Fruit fly (Drosophila melanogaster) whole organism, prepupa: ENCODE results near the gene Or30a.
A peak's percentile ranks its signal among the peaks of the same experiment; 100 is the strongest.

Experiments
- CG10631 ChIP-seq: fragments of 200-800 bp; sonication (Bioruptor generic); optimal IDR thresholded peaks from 2 replicates; lab custom pipeline; 2016; ENCODE audit warnings: missing biosample characterization, missing genetic modification characterization
- CG10669 ChIP-seq: fragments of 200-800 bp; sonication (Bioruptor generic); optimal IDR thresholded peaks from 3 replicates; lab custom pipeline; 2018; ENCODE audit warnings: missing biosample characterization, mild to moderate bottlenecking, missing genetic modification characterization, moderate library complexity
- CG11762 ChIP-seq: fragments of 200-800 bp; sonication (Bioruptor generic); optimal IDR thresholded peaks from 3 replicates; lab custom pipeline; 2016; ENCODE audit warnings: missing biosample characterization, missing genetic modification characterization; ENCODE audit not compliant: insufficient read depth
- CG15336 ChIP-seq: fragments of 200-800 bp; sonication (Bioruptor generic); IDR thresholded peaks from 2 replicates; pipeline ENCODE4 v1.3.6; 2022; ENCODE audit warnings: missing biosample characterization, missing genetic modification characterization
- CG1621 ChIP-seq: fragments of 200-800 bp; sonication (Bioruptor generic); optimal IDR thresholded peaks from 3 replicates; lab custom pipeline; 2018; ENCODE audit warnings: missing biosample characterization, mild to moderate bottlenecking, missing genetic modification characterization
- CG16779 ChIP-seq: fragments of 200-800 bp; sonication (Bioruptor generic); optimal IDR thresholded peaks from 3 replicates; lab custom pipeline; 2017; ENCODE audit warnings: missing biosample characterization, mild to moderate bottlenecking, missing genetic modification characterization
- CG3032 ChIP-seq: fragments of 200-800 bp; optimal IDR thresholded peaks from 2 replicates; lab custom pipeline; 2019; ENCODE audit warnings: missing biosample characterization, mild to moderate bottlenecking, missing genetic modification characterization, moderate library complexity
- CG32006 ChIP-seq: fragments of 200-800 bp; sonication (Bioruptor generic); optimal IDR thresholded peaks from 3 replicates; lab custom pipeline; 2017; ENCODE audit warnings: missing biosample characterization, mild to moderate bottlenecking, missing genetic modification characterization
- CG3919 ChIP-seq: fragments of 200-800 bp; sonication (Bioruptor generic); optimal IDR thresholded peaks from 3 replicates; lab custom pipeline; 2016; ENCODE audit warnings: missing biosample characterization, missing genetic modification characterization
- CG4318 ChIP-seq: fragments of 200-800 bp; sonication (Bioruptor generic); optimal IDR thresholded peaks from 3 replicates; lab custom pipeline; 2017; ENCODE audit warnings: missing biosample characterization, mild to moderate bottlenecking, missing genetic modification characterization
- CG6163 ChIP-seq: fragments of 200-800 bp; sonication (Bioruptor generic); IDR thresholded peaks from 3 replicates; pipeline ENCODE4 v1.3.6; 2022; ENCODE audit warnings: missing biosample characterization, missing genetic modification characterization
- CG6276 ChIP-seq: fragments of 200-800 bp; sonication (Bioruptor generic); optimal IDR thresholded peaks from 2 replicates; lab custom pipeline; 2017; ENCODE audit warnings: missing biosample characterization, mild to moderate bottlenecking, missing genetic modification characterization
- CG6792 ChIP-seq: fragments of 200-800 bp; sonication (Bioruptor generic); optimal IDR thresholded peaks from 3 replicates; lab custom pipeline; 2016; ENCODE audit warnings: missing biosample characterization, missing genetic modification characterization
- CG6808 ChIP-seq: fragments of 200-800 bp; sonication (Bioruptor generic); optimal IDR thresholded peaks from 3 replicates; lab custom pipeline; 2017; ENCODE audit warnings: missing biosample characterization, missing genetic modification characterization, mild to moderate bottlenecking, moderate library complexity, missing genetic modification reagents
- CG8119 ChIP-seq: fragments of 200-800 bp; sonication (Bioruptor generic); IDR thresholded peaks from 3 replicates; pipeline ENCODE4 v1.3.6; 2022; ENCODE audit warnings: missing biosample characterization, missing genetic modification characterization
- CG8632 ChIP-seq: fragments of 200-800 bp; sonication (Bioruptor generic); optimal IDR thresholded peaks from 3 replicates; lab custom pipeline; 2016; ENCODE audit warnings: missing biosample characterization, missing genetic modification characterization
- CG9139 ChIP-seq: fragments of 200-800 bp; sonication (Bioruptor generic); optimal IDR thresholded peaks from 3 replicates; lab custom pipeline; 2017; ENCODE audit warnings: missing biosample characterization, mild to moderate bottlenecking, missing genetic modification characterization
- Eip75B ChIP-seq: fragments of 200-800 bp; sonication (Bioruptor generic); optimal IDR thresholded peaks from 3 replicates; lab custom pipeline; 2016; ENCODE audit warnings: missing biosample characterization, missing genetic modification characterization
- Eip78C ChIP-seq: fragments of 200-800 bp; sonication (Bioruptor generic); peaks from one replicate; lab custom pipeline; 2016; ENCODE audit warnings: missing biosample characterization, missing genetic modification characterization
- Ets96B ChIP-seq: fragments of 200-800 bp; optimal IDR thresholded peaks from 2 replicates; lab custom pipeline; 2019; ENCODE audit warnings: missing biosample characterization, mild to moderate bottlenecking, missing genetic modification characterization, moderate library complexity
- Gug ChIP-seq: fragments of 200-800 bp; sonication (Bioruptor generic); IDR thresholded peaks from 2 replicates; pipeline ENCODE4 v1.3.6; 2022; ENCODE audit warnings: missing biosample characterization, missing genetic modification characterization
- Hr39 ChIP-seq: fragments of 200-800 bp; sonication (Bioruptor generic); optimal IDR thresholded peaks from 2 replicates; lab custom pipeline; 2016; ENCODE audit warnings: missing biosample characterization, missing genetic modification characterization
- Hr4 ChIP-seq: fragments of 200-800 bp; sonication (Bioruptor generic); optimal IDR thresholded peaks from 3 replicates; lab custom pipeline; 2016; ENCODE audit warnings: missing biosample characterization, missing genetic modification characterization
- Lpt ChIP-seq: fragments of 200-800 bp; sonication (Bioruptor generic); optimal IDR thresholded peaks from 3 replicates; lab custom pipeline; 2016; ENCODE audit warnings: missing biosample characterization, missing genetic modification characterization
- Met ChIP-seq: fragments of 200-800 bp; sonication (Bioruptor generic); optimal IDR thresholded peaks from 3 replicates; lab custom pipeline; 2016; ENCODE audit warnings: missing biosample characterization, missing genetic modification characterization
- OdsH ChIP-seq: fragments of 200-800 bp; sonication (Bioruptor generic); optimal IDR thresholded peaks from 3 replicates; lab custom pipeline; 2016; ENCODE audit warnings: missing biosample characterization, missing genetic modification characterization
- Sox102F ChIP-seq: fragments of 200-800 bp; sonication (Bioruptor generic); optimal IDR thresholded peaks from 2 replicates; lab custom pipeline; 2016; ENCODE audit warnings: missing biosample characterization, mild to moderate bottlenecking, missing genetic modification characterization
- Sox14 ChIP-seq: fragments of 200-800 bp; sonication (Bioruptor generic); optimal IDR thresholded peaks from 3 replicates; lab custom pipeline; 2016; ENCODE audit warnings: missing biosample characterization, missing genetic modification characterization
- Sox15 ChIP-seq: fragments of 200-800 bp; sonication (Bioruptor generic); optimal IDR thresholded peaks from 3 replicates; lab custom pipeline; 2016; ENCODE audit warnings: missing biosample characterization, missing genetic modification characterization
- achi ChIP-seq: fragments of 200-800 bp; sonication (Bioruptor generic); optimal IDR thresholded peaks from 3 replicates; lab custom pipeline; 2016; ENCODE audit warnings: missing biosample characterization, missing genetic modification characterization
- acj6 ChIP-seq: fragments of 200-800 bp; sonication (Bioruptor generic); optimal IDR thresholded peaks from 3 replicates; lab custom pipeline; 2016; ENCODE audit warnings: missing biosample characterization, missing genetic modification characterization
- dsx ChIP-seq: fragments of 200-800 bp; optimal IDR thresholded peaks from 3 replicates; lab custom pipeline; 2019; ENCODE audit warnings: missing biosample characterization, mild to moderate bottlenecking, missing genetic modification characterization, moderate library complexity; ENCODE audit not compliant: poor library complexity, severe bottlenecking
- eg ChIP-seq: fragments of 200-800 bp; sonication (Bioruptor generic); IDR thresholded peaks from 3 replicates; pipeline ENCODE4 v1.3.6; 2022; ENCODE audit warnings: missing biosample characterization, missing genetic modification characterization
- esn ChIP-seq: fragments of 200-800 bp; sonication (Bioruptor generic); optimal IDR thresholded peaks from 2 replicates; lab custom pipeline; 2016; ENCODE audit warnings: missing biosample characterization, mild to moderate bottlenecking, missing genetic modification characterization, moderate library complexity
- fd59A ChIP-seq: fragments of 200-800 bp; sonication (Bioruptor generic); optimal IDR thresholded peaks from 2 replicates; lab custom pipeline; 2017; ENCODE audit warnings: missing biosample characterization, mild to moderate bottlenecking, missing genetic modification characterization, missing genetic modification reagents
- fkh ChIP-seq: fragments of 200-800 bp; sonication (Bioruptor generic); optimal IDR thresholded peaks from 3 replicates; lab custom pipeline; 2017; ENCODE audit warnings: missing biosample characterization, mild to moderate bottlenecking, missing genetic modification characterization, moderate library complexity
- pdm3 ChIP-seq: fragments of 200-800 bp; sonication (Bioruptor generic); optimal IDR thresholded peaks from 3 replicates; lab custom pipeline; 2016; ENCODE audit warnings: missing biosample characterization, missing genetic modification characterization
- ss ChIP-seq, 2 experiments: fragments of 200-800 bp; sonication (Bioruptor generic); optimal IDR thresholded peaks; 2 replicates in 1 of 2; 3 replicates in 1 of 2; lab custom pipeline; 2017 to 2018; ENCODE audit warnings: mild to moderate bottlenecking in 2 of 2, missing biosample characterization in 2 of 2, missing genetic modification characterization in 2 of 2, moderate library complexity in 1 of 2
- svp ChIP-seq: fragments of 200-800 bp; sonication (Bioruptor generic); peaks from one replicate; lab custom pipeline; 2016; ENCODE audit warnings: missing biosample characterization, missing genetic modification characterization
- topi ChIP-seq: fragments of 200-800 bp; sonication (Bioruptor generic); optimal IDR thresholded peaks from 3 replicates; lab custom pipeline; 2016; ENCODE audit warnings: missing biosample characterization, missing genetic modification characterization
- vri ChIP-seq: fragments of 200-800 bp; sonication (Bioruptor generic); optimal IDR thresholded peaks from 3 replicates; lab custom pipeline; 2016; ENCODE audit warnings: missing biosample characterization, mild to moderate bottlenecking, missing genetic modification characterization

Or30a gene

DNA sequence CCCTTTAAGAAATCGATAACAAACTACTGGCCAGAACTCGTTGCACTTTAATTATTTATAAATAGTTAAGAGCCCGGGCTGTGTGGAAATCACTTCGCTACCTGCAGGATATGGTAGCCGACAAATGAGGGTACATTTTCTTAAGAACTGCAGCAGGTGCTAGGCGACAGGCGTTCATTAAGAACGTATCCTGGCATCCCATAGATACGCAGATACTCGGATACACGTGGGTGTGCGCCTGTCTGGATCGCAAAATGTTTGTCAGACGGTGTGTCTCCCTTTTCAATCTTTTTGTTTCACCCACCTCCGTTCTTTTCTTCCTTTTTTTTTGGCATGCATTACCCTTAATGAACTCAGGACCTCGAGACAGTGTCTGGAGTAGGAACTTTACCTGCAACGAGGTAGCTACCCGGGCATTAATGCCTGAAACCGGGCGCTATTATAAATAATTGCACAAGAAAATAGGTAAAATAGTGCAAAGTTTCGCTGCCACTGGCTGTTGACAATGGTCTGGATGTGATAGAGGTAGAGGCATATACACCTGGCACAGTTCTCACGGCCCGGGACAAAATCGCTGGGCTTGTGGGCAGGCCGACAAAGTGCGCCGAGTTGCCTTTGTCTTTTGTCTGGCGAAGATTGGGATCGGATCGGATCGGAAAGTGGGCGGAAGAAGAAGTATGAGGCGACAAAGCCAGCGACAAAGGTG, 34.8 kb downstream of the Or30a start:
- TF ChIP-seq CG3919 (GFP tag; lab: Kevin White, UChicago) (no peak), CG6163 (GFP tag; lab: Robert Waterston, UW) (0 out of 3 replicates have a peak, but pooled peaks have one; percentile 11)
- TF ChIP-seq, all 60 proteins: peak for 1

- peak; percentile 67 for TF ChIP-seq svp (GFP tag; lab: Kevin White, UChicago)
- no peak for TF ChIP-seq acj6 (GFP tag; lab: Kevin White, UChicago)
- TF ChIP-seq esn = no peak
- TF ChIP-seq CG3919 (GFP tag; lab: Kevin White, UChicago) = no peak
- TF ChIP-seq CG6808 (GFP tag; lab: Kevin White, UChicago) = no peak
Measured at dm6 chr2L:9148133-9148532, 36.5 kb downstream of the Or30a start.

dm6 chr2L:9149426-9149825, 37.8 kb downstream of the Or30a start:
- TF ChIP-seq CG4318 (GFP tag; lab: Kevin White, UChicago) = no peak
- TF ChIP-seq CG6163 (GFP tag; lab: Robert Waterston, UW) = peak; percentile 66; the same call in 2 of the 3 replicates
- TF ChIP-seq Eip78C = peak; percentile 71
- peak; percentile 21 for TF ChIP-seq Eip75B (GFP tag; lab: Kevin White, UChicago)
- peak; percentile 39 for TF ChIP-seq Ets96B
- TF ChIP-seq Sox14 (GFP tag; lab: Kevin White, UChicago) = no peak
- TF ChIP-seq Hr39 = no peak
- TF ChIP-seq CG10669 (GFP tag; lab: Kevin White, UChicago) = peak; percentile 32
- no peak for TF ChIP-seq CG11762 (GFP tag; lab: Kevin White, UChicago)
- TF ChIP-seq CG1621 (tag; lab: Kevin White, UChicago) = no peak
- no peak for TF ChIP-seq ss (GFP tag; optimal IDR thresholded peaks at IDR 0.05; lab: Kevin White, UChicago)
- no peak for TF ChIP-seq CG8632 (GFP tag; lab: Kevin White, UChicago)
- peak; percentile 12 for TF ChIP-seq OdsH (GFP tag; lab: Kevin White, UChicago)
- TF ChIP-seq Lpt (GFP tag; lab: Kevin White, UChicago) = no peak
- TF ChIP-seq CG32006 = peak; percentile 23
- TF ChIP-seq CG3032 (tag; lab: Kevin White, UChicago) = peak; percentile 26
- TF ChIP-seq fd59A = no peak
- no peak for TF ChIP-seq CG16779 (tag; lab: Kevin White, UChicago)
- TF ChIP-seq CG9139 (GFP tag; lab: Kevin White, UChicago) = no peak
- TF ChIP-seq topi (GFP tag; lab: Kevin White, UChicago) = no peak
- TF ChIP-seq vri (GFP tag; lab: Kevin White, UChicago) = no peak
- TF ChIP-seq CG6792 (GFP tag; lab: Kevin White, UChicago) = no peak
- no peak for TF ChIP-seq dsx (GFP tag; lab: Kevin White, UChicago)
- peak; percentile 18 for TF ChIP-seq pdm3 (GFP tag; lab: Kevin White, UChicago)
- peak; percentile 21 for TF ChIP-seq esn
- peak; percentile 56 for TF ChIP-seq CG15336 (GFP tag; lab: Robert Waterston, UW)
- peak; percentile 54 for TF ChIP-seq eg
- peak; percentile 49; the same call in 1 of the 3 replicates for TF ChIP-seq CG8119 (GFP tag; lab: Robert Waterston, UW)
- no peak for TF ChIP-seq fkh (GFP tag; lab: Kevin White, UChicago)
- TF ChIP-seq achi (GFP tag; lab: Kevin White, UChicago) = peak; percentile 37
- TF ChIP-seq Gug (GFP tag; lab: Robert Waterston, UW) = peak; percentile 25; the same call in 1 of the 2 replicates
- no peak for TF ChIP-seq Sox102F (GFP tag; lab: Kevin White, UChicago)
- TF ChIP-seq svp (GFP tag; lab: Kevin White, UChicago) = peak; percentile 3
- no peak for TF ChIP-seq Met (GFP tag; lab: Kevin White, UChicago)
- TF ChIP-seq Sox15 (GFP tag; lab: Kevin White, UChicago) = no peak
- TF ChIP-seq CG10631 = peak; percentile 48
- TF ChIP-seq CG6276 (GFP tag; lab: Kevin White, UChicago) = no peak
- peak; percentile 11 for TF ChIP-seq Hr4
- TF ChIP-seq, all 60 proteins: peak for 18
